Worm (Caenorhabditis elegans): ENCODE measurements around the gene ndx-3.

DNA sequence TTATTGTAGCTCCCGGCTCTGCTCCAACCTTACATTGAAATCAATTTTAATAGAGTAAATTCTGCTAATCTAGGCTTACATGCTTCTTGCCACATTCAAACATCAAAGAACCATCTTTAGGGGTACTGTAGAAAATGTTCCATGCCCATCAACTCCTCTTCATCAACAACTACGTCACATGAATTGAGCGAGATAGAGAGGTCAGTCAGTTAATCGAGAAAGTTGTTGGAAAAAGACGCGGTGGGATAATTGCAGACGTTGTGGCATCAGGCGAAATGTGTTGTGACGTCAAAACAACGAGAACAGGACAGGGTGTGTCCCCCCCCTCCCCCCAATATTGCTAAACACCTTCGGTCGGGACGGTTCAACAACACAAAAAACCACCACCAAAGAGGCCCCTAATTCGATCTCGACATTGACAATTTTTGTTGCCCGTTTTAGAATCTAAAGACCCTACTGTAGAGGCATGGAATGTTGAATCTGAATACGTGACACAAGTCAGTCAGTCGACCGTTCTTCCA is 34.8 kb upstream of the ndx-3 start:
- TF ChIP-seq ceh-39 (tag; optimal IDR thresholded peaks at IDR 0.05), result no peak
- no peak for TF ChIP-seq nhr-28 (tag; optimal IDR thresholded peaks at IDR 0.05)

Measured in whole organism, mixed stage, embryonic.